Worm (Caenorhabditis elegans) whole organism, L4 larva: ENCODE measurements around the gene rga-5.
A peak's percentile ranks its signal among the peaks of the same experiment; 100 is the strongest.

Experiments used
- D1046.2 ChIP-seq: fragments of 200-800 bp; sonication (Bioruptor generic); IDR thresholded peaks from 2 replicates; pipeline ENCODE4 v1.3.6; 2022; ENCODE audit warnings: missing genetic modification characterization, missing compliant biosample characterization
- F26F4.8 ChIP-seq: fragments of 200-800 bp; sonication (Bioruptor generic); conservative IDR thresholded peaks from 2 replicates; pipeline ENCODE4 v1.3.6; 2022; ENCODE audit warnings: missing genetic modification characterization, missing compliant biosample characterization
- F37D6.2 ChIP-seq: sonication (generic microtip); optimal IDR thresholded peaks from 2 replicates; lab custom pipeline; 2016; ENCODE audit warnings: mild to moderate bottlenecking, missing genetic modification characterization, missing compliant biosample characterization
- F44E2.7 ChIP-seq: fragments of 200-800 bp; sonication (Bioruptor generic); IDR thresholded peaks from 2 replicates; pipeline ENCODE4 v2.1.2; 2022; ENCODE audit warnings: missing genetic modification characterization, missing compliant biosample characterization
- T20F7.1 ChIP-seq: fragments of 200-800 bp; sonication (Bioruptor generic); optimal IDR thresholded peaks from 2 replicates; lab custom pipeline; 2018; ENCODE audit warnings: mild to moderate bottlenecking, missing genetic modification characterization, missing compliant biosample characterization
- Y105C5A.15 ChIP-seq: fragments of 200-800 bp; sonication (Bioruptor generic); IDR thresholded peaks from 2 replicates; pipeline ENCODE4 v1.3.6; 2022; ENCODE audit warnings: missing genetic modification characterization, missing compliant biosample characterization
- ZK546.5 ChIP-seq, 2 experiments: sonication (generic microtip); optimal IDR thresholded peaks; 2 replicates each; lab custom pipeline; 2017; ENCODE audit warnings: missing biosample characterization in 2 of 2, missing genetic modification characterization in 2 of 2
- aha-1 ChIP-seq: fragments of 150-350 bp; peaks from one replicate; lab custom pipeline; 2014; ENCODE audit warnings: missing biosample characterization, missing genetic modification characterization
- attf-4 ChIP-seq: sonication (generic microtip); optimal IDR thresholded peaks from 3 replicates; lab custom pipeline; 2017; ENCODE audit warnings: missing biosample characterization, missing genetic modification characterization
- ceh-28 ChIP-seq: fragments of 150-350 bp; optimal IDR thresholded peaks from 2 replicates; lab custom pipeline; 2014; ENCODE audit warnings: missing biosample characterization, missing genetic modification reagents, missing genetic modification characterization
- ceh-62 ChIP-seq: sonication (generic microtip); optimal IDR thresholded peaks from 2 replicates; lab custom pipeline; 2017; ENCODE audit warnings: missing biosample characterization, missing genetic modification characterization
- ces-1 ChIP-seq: fragments of 150-350 bp; sonication (generic microtip); optimal IDR thresholded peaks from 4 replicates; lab custom pipeline; 2014; ENCODE audit warnings: missing biosample characterization, missing genetic modification reagents, missing genetic modification characterization
- ctbp-1 ChIP-seq: fragments of 200-800 bp; sonication (Bioruptor generic); IDR thresholded peaks from 2 replicates; pipeline ENCODE4 v1.3.6; 2022; ENCODE audit warnings: missing genetic modification reagents, missing genetic modification characterization, missing compliant biosample characterization
- daf-12 ChIP-seq: fragments of 150-350 bp; optimal IDR thresholded peaks from 2 replicates; lab custom pipeline; 2014; ENCODE audit warnings: missing biosample characterization, missing genetic modification reagents, missing genetic modification characterization
- daf-16 ChIP-seq, 3 experiments: sonication (generic microtip); optimal IDR thresholded peaks; 2 replicates each; lab custom pipeline; 2016 to 2017; ENCODE audit warnings: missing genetic modification characterization in 3 of 3, missing genetic modification reagents in 3 of 3, mild to moderate bottlenecking in 2 of 3, missing compliant biosample characterization in 2 of 3, missing biosample characterization in 1 of 3, moderate library complexity in 1 of 3
- daf-19 ChIP-seq: fragments of 200-800 bp; sonication (Bioruptor generic); conservative IDR thresholded peaks from 2 replicates; pipeline ENCODE4 v1.3.6; 2022; ENCODE audit warnings: missing genetic modification characterization, missing compliant biosample characterization
- fkh-10 ChIP-seq: fragments of 150-350 bp; optimal IDR thresholded peaks from 2 replicates; lab custom pipeline; 2014; ENCODE audit warnings: missing biosample characterization, missing genetic modification reagents, missing genetic modification characterization
- gei-8 ChIP-seq: fragments of 200-800 bp; sonication (Bioruptor generic); optimal IDR thresholded peaks from 2 replicates; lab custom pipeline; 2018; ENCODE audit warnings: mild to moderate bottlenecking, missing genetic modification characterization, missing compliant biosample characterization
- jun-1 ChIP-seq: fragments of 150-350 bp; optimal IDR thresholded peaks from 2 replicates; lab custom pipeline; 2014; ENCODE audit warnings: missing biosample characterization, missing genetic modification reagents, missing genetic modification characterization
- lim-7 ChIP-seq: fragments of 200-800 bp; sonication (Bioruptor generic); IDR thresholded peaks from 2 replicates; pipeline ENCODE4 v1.3.6; 2022; ENCODE audit warnings: missing genetic modification characterization, missing compliant biosample characterization
- lin-15B ChIP-seq: fragments of 150-350 bp; sonication (generic microtip); optimal IDR thresholded peaks from 3 replicates; lab custom pipeline; 2014; ENCODE audit warnings: missing biosample characterization, missing genetic modification characterization
- lin-29 ChIP-seq: fragments of 200-800 bp; sonication (Bioruptor generic); IDR thresholded peaks from 2 replicates; pipeline ENCODE4 v1.3.6; 2022; ENCODE audit warnings: missing genetic modification reagents, missing genetic modification characterization, missing compliant biosample characterization
- lin-38 ChIP-seq: fragments of 200-800 bp; sonication (Bioruptor generic); IDR thresholded peaks from 2 replicates; pipeline ENCODE4 v1.3.6; 2022; ENCODE audit warnings: missing genetic modification reagents, missing genetic modification characterization, missing compliant biosample characterization
- lin-39 ChIP-seq: fragments of 150-350 bp; optimal IDR thresholded peaks from 2 replicates; lab custom pipeline; 2014; ENCODE audit warnings: missing biosample characterization, missing genetic modification reagents, missing genetic modification characterization
- madf-9 ChIP-seq: fragments of 200-800 bp; sonication (Bioruptor generic); conservative IDR thresholded peaks from 2 replicates; pipeline ENCODE4 v1.3.6; 2022; ENCODE audit warnings: missing genetic modification reagents, missing genetic modification characterization, missing compliant biosample characterization
- mdt-29 ChIP-seq: fragments of 200-800 bp; sonication (Bioruptor generic); IDR thresholded peaks from 2 replicates; pipeline ENCODE4 v1.3.6; 2022; ENCODE audit warnings: missing genetic modification reagents, missing genetic modification characterization, missing compliant biosample characterization
- mxl-3 ChIP-seq: fragments of 200-800 bp; sonication (Bioruptor generic); optimal IDR thresholded peaks from 2 replicates; lab custom pipeline; 2018; ENCODE audit warnings: mild to moderate bottlenecking, missing genetic modification characterization, missing compliant biosample characterization
- nhr-11 ChIP-seq: fragments of 150-350 bp; optimal IDR thresholded peaks from 2 replicates; lab custom pipeline; 2014; ENCODE audit warnings: missing biosample characterization, missing genetic modification characterization
- nhr-111 ChIP-seq: fragments of 200-800 bp; sonication (Bioruptor generic); optimal IDR thresholded peaks from 2 replicates; lab custom pipeline; 2018; ENCODE audit warnings: mild to moderate bottlenecking, missing genetic modification characterization, missing compliant biosample characterization
- nhr-237 ChIP-seq: sonication (generic microtip); optimal IDR thresholded peaks from 2 replicates; lab custom pipeline; 2017; ENCODE audit warnings: missing biosample characterization, missing genetic modification characterization
- nhr-25 ChIP-seq: sonication (generic microtip); optimal IDR thresholded peaks from 2 replicates; lab custom pipeline; 2017; ENCODE audit warnings: missing genetic modification characterization, mild to moderate bottlenecking, missing compliant biosample characterization, antibody characterized with exemption, moderate library complexity, borderline replicate concordance; ENCODE audit not compliant: insufficient read depth
- nhr-28 ChIP-seq: fragments of 150-350 bp; optimal IDR thresholded peaks from 2 replicates; lab custom pipeline; 2014; ENCODE audit warnings: missing biosample characterization, missing genetic modification characterization
- nhr-42 ChIP-seq: fragments of 200-800 bp; sonication (Bioruptor generic); IDR thresholded peaks from 2 replicates; pipeline ENCODE4 v1.3.6; 2022; ENCODE audit warnings: missing genetic modification characterization, missing compliant biosample characterization
- nhr-48 ChIP-seq: sonication (generic microtip); optimal IDR thresholded peaks from 2 replicates; lab custom pipeline; 2016; ENCODE audit warnings: mild to moderate bottlenecking, missing genetic modification characterization, missing compliant biosample characterization
- nhr-6 ChIP-seq: fragments of 150-350 bp; optimal IDR thresholded peaks from 2 replicates; lab custom pipeline; 2014; ENCODE audit warnings: missing biosample characterization, missing genetic modification characterization
- nhr-76 ChIP-seq: fragments of 150-350 bp; optimal IDR thresholded peaks from 2 replicates; lab custom pipeline; 2014; ENCODE audit warnings: missing biosample characterization, missing genetic modification characterization
- nhr-77 ChIP-seq: fragments of 150-350 bp; optimal IDR thresholded peaks from 2 replicates; lab custom pipeline; 2014; ENCODE audit warnings: missing biosample characterization, missing genetic modification characterization
- rbr-2 ChIP-seq: sonication (generic microtip); optimal IDR thresholded peaks from 2 replicates; lab custom pipeline; 2016; ENCODE audit warnings: missing genotype, missing genetic modification characterization, missing compliant biosample characterization
- set-16 ChIP-seq: fragments of 200-800 bp; sonication (Bioruptor generic); IDR thresholded peaks from 2 replicates; pipeline ENCODE4 v1.3.6; 2022; ENCODE audit warnings: missing genetic modification reagents, missing genetic modification characterization, missing compliant biosample characterization
- skn-1 ChIP-seq: fragments of 150-350 bp; optimal IDR thresholded peaks from 2 replicates; lab custom pipeline; 2014; ENCODE audit warnings: missing biosample characterization, missing genetic modification characterization
- snpc-4 ChIP-seq: fragments of 150-350 bp; optimal IDR thresholded peaks from 2 replicates; lab custom pipeline; 2014; ENCODE audit warnings: missing biosample characterization, missing genetic modification characterization
- spr-1 ChIP-seq: sonication (generic microtip); optimal IDR thresholded peaks from 2 replicates; lab custom pipeline; 2016; ENCODE audit warnings: mild to moderate bottlenecking, missing genetic modification characterization, missing compliant biosample characterization
- zfp-3 ChIP-seq: fragments of 200-800 bp; sonication (Bioruptor generic); conservative IDR thresholded peaks from 2 replicates; pipeline ENCODE4 v1.3.6; 2022; ENCODE audit warnings: missing genetic modification reagents, missing genetic modification characterization, missing compliant biosample characterization
- ztf-7 ChIP-seq: fragments of 150-350 bp; optimal IDR thresholded peaks from 2 replicates; lab custom pipeline; 2014; ENCODE audit warnings: missing biosample characterization, missing genetic modification characterization

The rga-5 gene

DNA sequence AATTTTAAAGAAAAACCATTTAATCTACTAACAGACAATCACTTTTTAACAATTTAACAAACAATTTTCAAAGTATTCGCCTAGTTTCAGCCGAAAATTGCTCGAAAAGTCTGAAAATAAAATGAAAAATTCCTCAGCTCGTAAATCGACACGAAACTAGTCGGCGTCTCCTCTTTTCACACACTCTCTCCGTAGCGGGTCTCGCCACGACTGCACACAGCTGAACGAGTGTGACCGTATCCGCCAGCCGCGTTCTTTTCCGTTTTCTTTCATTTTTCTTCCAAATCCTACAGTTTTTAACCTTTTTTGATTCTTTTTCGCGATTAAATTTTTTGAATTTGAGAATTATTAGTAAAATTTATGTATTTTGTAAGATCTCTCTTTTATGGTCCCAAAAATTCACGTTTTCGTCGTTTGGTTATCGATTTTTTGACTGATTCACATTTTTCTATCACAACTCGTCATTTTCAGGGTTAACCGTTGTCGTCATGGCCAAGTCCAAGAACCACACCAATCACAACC is 54.1 kb downstream of the rga-5 start, which contains the start of gene rpl-29 (continued):
- peak; percentile 45; the same call in 1 of the 2 replicates for TF ChIP-seq lin-29 (GFP tag; lab: Robert Waterston, UW)
- TF ChIP-seq F44E2.7 (GFP tag; lab: Robert Waterston, UW): no peak
- peak; percentile 43 for TF ChIP-seq spr-1 (tag; lab: Kevin White, UChicago)
- TF ChIP-seq nhr-77 (tag; lab: Kevin White, UChicago): peak; percentile 50
- TF ChIP-seq nhr-25: peak; percentile 65
- TF ChIP-seq mdt-29: peak; percentile 88
- peak; percentile 22 for TF ChIP-seq F37D6.2 (tag; lab: Kevin White, UChicago)
- TF ChIP-seq lin-39 (tag; lab: Kevin White, UChicago): no peak
- no peak for TF ChIP-seq madf-9
- no peak for TF ChIP-seq daf-16 (GFP tag; optimal IDR thresholded peaks at IDR 0.05; lab: Kevin White, UChicago)
- peak; percentile 63 for TF ChIP-seq daf-16 (tag; optimal IDR thresholded peaks at IDR 0.05; lab: Kevin White, UChicago)
- TF ChIP-seq nhr-28 (tag; lab: Kevin White, UChicago): peak; percentile 64
- 0 out of 2 replicates have a peak, but pooled peaks have one; percentile 67 for TF ChIP-seq zfp-3
- TF ChIP-seq D1046.2 (GFP tag; lab: Robert Waterston, UW): peak; percentile 100
- TF ChIP-seq nhr-237 (tag; lab: Kevin White, UChicago): no peak
- peak; percentile 69 for TF ChIP-seq lin-38
- no peak for TF ChIP-seq Y105C5A.15 (GFP tag; lab: Robert Waterston, UW)
- no peak for TF ChIP-seq skn-1 (tag; lab: Kevin White, UChicago)
- peak; percentile 72 for TF ChIP-seq fkh-10
- TF ChIP-seq nhr-76: no peak
- peak; percentile 61 for TF ChIP-seq T20F7.1 (GFP tag; lab: Kevin White, UChicago)
- no peak for TF ChIP-seq ces-1 (GFP tag; lab: Kevin White, UChicago)
- TF ChIP-seq set-16 (GFP tag; lab: Robert Waterston, UW): no peak
- no peak for TF ChIP-seq lin-15B
- no peak for TF ChIP-seq ZK546.5 (tag; optimal IDR thresholded peaks at IDR 0.05; lab: Kevin White, UChicago)
- TF ChIP-seq nhr-6 (tag; lab: Kevin White, UChicago): peak; percentile 28
- no peak for TF ChIP-seq mxl-3 (GFP tag; lab: Kevin White, UChicago)
- TF ChIP-seq snpc-4: no peak
- TF ChIP-seq nhr-111 (GFP tag; lab: Kevin White, UChicago): no peak
- TF ChIP-seq ceh-62 (tag; lab: Kevin White, UChicago): no peak
- TF ChIP-seq attf-4: no peak
- TF ChIP-seq ctbp-1 (GFP tag; lab: Robert Waterston, UW): 0 out of 2 replicates have a peak, but pooled peaks have one; percentile 24
- no peak for TF ChIP-seq F26F4.8
- TF ChIP-seq rbr-2: peak; percentile 70
- peak; percentile 90 for TF ChIP-seq ztf-7
- TF ChIP-seq nhr-11 (tag; lab: Kevin White, UChicago): peak; percentile 79
- no peak for TF ChIP-seq gei-8
- 0 out of 2 replicates have a peak, but pooled peaks have one; percentile 64 for TF ChIP-seq nhr-42 (GFP tag; lab: Robert Waterston, UW)
- no peak for TF ChIP-seq daf-19
- peak; percentile 91 for TF ChIP-seq aha-1 (tag; lab: Kevin White, UChicago)
- TF ChIP-seq lim-7 (GFP tag; lab: Robert Waterston, UW): no peak
- no peak for TF ChIP-seq nhr-48 (tag; lab: Kevin White, UChicago)
- TF ChIP-seq ceh-28 (tag; lab: Kevin White, UChicago): no peak
- TF ChIP-seq daf-12 (tag; lab: Kevin White, UChicago): no peak
- no peak for TF ChIP-seq jun-1 (tag; lab: Kevin White, UChicago)
